Fruit fly (Drosophila melanogaster) whole organism, pupa: Measurements from ENCODE around the gene CG10560.
A peak's percentile ranks its signal among the peaks of the same experiment; 100 is the strongest.

Experiments used
- CG12605 ChIP-seq: fragments of 200-800 bp; sonication (Bioruptor generic); IDR thresholded peaks from 2 replicates; pipeline ENCODE4 v1.3.6; 2022; ENCODE audit warnings: missing biosample characterization, missing genetic modification characterization
- CG14655 ChIP-seq: fragments of 200-800 bp; sonication (Bioruptor generic); optimal IDR thresholded peaks from 3 replicates; lab custom pipeline; 2017; ENCODE audit warnings: mild to moderate bottlenecking, missing biosample characterization, missing genetic modification reagents, missing genetic modification characterization
- CG4496 ChIP-seq: fragments of 200-800 bp; sonication (Bioruptor generic); IDR thresholded peaks from 3 replicates; pipeline ENCODE4 v1.3.6; 2022; ENCODE audit warnings: missing biosample characterization, missing genetic modification characterization
- Ets98B ChIP-seq: fragments of 200-800 bp; sonication (Bioruptor generic); IDR thresholded peaks from 2 replicates; pipeline ENCODE4 v1.3.6; 2022; ENCODE audit warnings: missing biosample characterization, missing genetic modification characterization
- gl ChIP-seq: fragments of 200-800 bp; sonication (Bioruptor generic); optimal IDR thresholded peaks from 2 replicates; lab custom pipeline; 2018; ENCODE audit warnings: missing biosample characterization, mild to moderate bottlenecking, missing genetic modification characterization

dm6 chr3R:25329079-25329478 is 9.2 kb upstream of the CG10560 start, which contains the start of gene CHKov1:
- TF ChIP-seq CG12605 (GFP tag; lab: Robert Waterston, UW) (0 out of 2 replicates have a peak, but pooled peaks have one; percentile 20), CG4496 (GFP tag; lab: Robert Waterston, UW) (peak; percentile 59; the same call in 2 of the 3 replicates), gl (tag; lab: Kevin White, UChicago) (no peak), CG14655 (GFP tag; lab: Kevin White, UChicago) (no peak), Ets98B (GFP tag; lab: Robert Waterston, UW) (peak; percentile 21; the same call in 1 of the 2 replicates)
